Worm (Caenorhabditis elegans) whole organism, midembryonic: Measurements from ENCODE around the gene Y50D4B.6.

Source experiments
- T22C8.4 ChIP-seq: fragments of 200-800 bp; sonication (Bioruptor generic); IDR thresholded peaks from 2 replicates; pipeline ENCODE4 v1.3.6; 2022; ENCODE audit warnings: missing genetic modification characterization, missing compliant biosample characterization
- cog-1 ChIP-seq: sonication (generic microtip); optimal IDR thresholded peaks from 2 replicates; lab custom pipeline; 2016; ENCODE audit warnings: missing genetic modification characterization, missing compliant biosample characterization
- flt-1 ChIP-seq: fragments of 200-800 bp; sonication (Bioruptor generic); IDR thresholded peaks from 2 replicates; pipeline ENCODE4 v1.3.6; 2022; ENCODE audit warnings: missing genetic modification characterization, missing compliant biosample characterization
- tab-1 ChIP-seq: fragments of 200-800 bp; sonication (Bioruptor generic); IDR thresholded peaks from 2 replicates; pipeline ENCODE4 v1.3.6; 2022; ENCODE audit warnings: missing genetic modification characterization, missing compliant biosample characterization
- ztf-23 ChIP-seq: fragments of 200-800 bp; sonication (Bioruptor generic); IDR thresholded peaks from 2 replicates; pipeline ENCODE4 v1.3.6; 2022; ENCODE audit warnings: missing genetic modification reagents, missing genetic modification characterization, missing compliant biosample characterization

DNA sequence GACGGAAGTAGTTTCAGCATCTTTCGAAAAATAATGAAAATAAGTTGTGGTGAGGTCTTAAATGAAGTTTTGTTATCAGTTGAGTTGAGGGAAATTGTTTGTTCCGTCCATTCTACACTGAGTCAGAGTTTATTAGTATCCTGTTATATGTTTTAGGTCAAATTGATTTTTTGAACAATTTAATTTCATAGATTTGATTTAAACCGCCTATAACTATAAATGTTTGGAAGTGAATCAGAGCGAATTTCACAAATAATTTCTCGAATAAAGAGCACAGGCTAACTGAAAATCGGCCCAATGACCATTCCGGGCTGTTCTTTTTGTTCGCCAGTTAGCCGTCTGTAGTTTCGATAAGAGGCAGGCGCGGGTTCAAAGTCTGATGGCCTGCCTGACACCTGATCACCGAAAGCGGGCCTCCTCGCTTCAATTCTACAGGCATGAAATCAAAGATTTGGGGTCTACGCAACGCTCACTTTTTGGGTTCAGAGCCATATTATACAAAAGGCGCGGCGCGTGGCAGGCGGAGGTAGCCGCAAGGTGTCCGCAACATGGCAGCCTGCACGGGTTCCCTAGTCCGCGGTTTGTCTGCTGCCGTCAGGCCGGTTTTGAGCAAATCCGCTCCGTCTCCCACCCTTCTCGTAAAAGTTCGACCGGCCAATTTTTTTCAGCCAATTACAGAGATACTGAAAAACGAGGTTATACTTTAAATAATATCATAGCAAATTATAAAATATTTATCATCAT is 47.9 kb downstream of the Y50D4B.6 start, which contains the start of gene W07B8.4:
- TF ChIP-seq ztf-23 (GFP tag; lab: Robert Waterston, UW) (no peak), flt-1 (GFP tag; lab: Robert Waterston, UW) (no peak), tab-1 (no peak), cog-1 (tag; lab: Kevin White, UChicago) (no peak), T22C8.4 (GFP tag; lab: Robert Waterston, UW) (no peak)
